Worm (Caenorhabditis elegans): ENCODE data around the gene tald-1.
"Not testable (repeated sequence)": the region's sequence is repeated elsewhere in the genome, so short reads cannot be mapped to it uniquely, and the experiment has no call there.

The tald-1 gene

DNA sequence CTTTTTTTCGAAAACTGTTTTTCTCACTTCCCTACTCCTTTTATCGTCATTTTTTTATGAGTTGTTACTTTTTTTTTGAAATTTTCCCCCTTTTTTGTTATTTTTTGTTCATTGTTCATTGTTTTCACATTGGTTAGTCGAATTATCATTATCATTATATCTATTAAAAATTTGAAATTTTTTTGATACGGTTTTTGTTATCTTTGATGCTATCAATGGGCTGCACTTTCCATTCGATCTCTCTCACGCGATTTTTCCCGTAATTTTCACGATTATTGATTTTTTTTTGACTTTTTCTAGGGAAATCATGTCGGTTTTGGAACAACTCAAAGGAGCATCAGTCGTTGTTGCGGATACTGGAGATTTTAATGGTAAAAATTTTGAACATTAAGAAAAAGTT, at the start of gene tald-1:
Gene tald-1 (plus strand): TSS at position 301 of the 400 bp plus-strand sequence.
- TF ChIP-seq flt-1 (GFP tag; IDR thresholded peaks at IDR 0.05), result no peak
- 0 out of 2 replicates have a peak, but pooled peaks have one; percentile 34 for TF ChIP-seq T22C8.4 (GFP tag; IDR thresholded peaks at IDR 0.05)

DNA sequence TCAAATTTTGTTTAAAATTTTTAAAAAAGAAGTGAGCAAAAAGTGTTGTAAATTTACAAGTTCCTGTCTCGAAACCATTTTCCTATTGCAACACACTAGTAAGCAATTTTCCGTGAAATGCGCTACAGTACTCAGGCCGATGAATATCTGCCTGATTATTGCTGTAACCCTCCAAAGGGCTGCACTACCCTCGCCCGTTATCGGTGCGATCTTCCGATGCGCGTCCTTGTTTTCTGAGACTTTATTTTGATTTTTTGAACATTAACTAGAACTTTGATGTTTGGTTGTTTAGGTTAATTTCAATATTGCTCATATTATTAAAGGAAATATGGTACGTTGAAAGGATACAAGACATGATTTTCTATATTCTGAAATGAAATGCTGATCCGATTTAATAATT, 48.2 kb upstream of the tald-1 start:
- no peak for TF ChIP-seq T22C8.4 (GFP tag; IDR thresholded peaks at IDR 0.05)
- TF ChIP-seq klf-2 (GFP tag; conservative IDR thresholded peaks at IDR 0.05), result no peak

DNA sequence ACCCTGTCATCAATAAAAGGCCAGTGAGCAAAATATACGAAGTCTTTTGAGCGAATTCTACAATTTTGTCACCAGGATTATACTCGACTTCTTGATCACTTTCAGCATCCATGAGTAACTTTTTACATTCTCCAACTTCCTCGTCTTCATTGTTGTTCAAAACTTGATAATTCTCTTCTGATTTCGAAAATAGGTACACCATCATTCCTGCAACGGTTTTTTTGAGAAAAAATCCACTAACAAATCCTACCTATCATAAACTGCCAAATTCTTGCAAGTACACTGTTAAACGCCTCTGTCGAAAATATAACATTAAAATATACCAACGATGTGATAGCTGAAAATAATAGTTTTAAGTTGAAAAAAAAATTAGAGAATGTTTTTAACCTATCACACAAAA, 41.6 kb upstream of the tald-1 start:
- TF ChIP-seq ref-1 (GFP tag; conservative IDR thresholded peaks at IDR 0.05) (no peak), tab-1 (GFP tag; IDR thresholded peaks at IDR 0.05) (no peak)

DNA sequence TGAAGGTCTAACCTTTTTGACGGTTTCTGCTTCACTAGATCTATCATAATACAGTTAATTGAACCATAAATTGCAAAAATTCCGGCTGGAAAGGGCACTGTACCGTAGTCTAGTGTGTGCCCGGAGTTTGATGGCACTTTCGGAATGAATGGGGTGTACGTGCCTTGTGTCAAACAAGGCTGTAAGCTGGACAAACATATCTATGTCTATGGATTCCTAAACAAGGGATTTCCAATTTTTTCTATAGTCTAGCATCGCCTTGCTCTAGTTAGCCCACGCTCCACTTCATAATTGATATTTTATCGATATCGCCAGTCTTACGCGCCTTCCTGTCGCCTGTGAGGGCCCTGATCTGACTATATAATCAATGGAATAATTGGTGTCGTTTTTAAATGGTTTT, 39.9 kb upstream of the tald-1 start, which contains the start of gene oac-52:
Gene oac-52 (minus strand): TSS at position 101 of the 400 bp plus-strand sequence.
- TF ChIP-seq tab-1 (GFP tag; IDR thresholded peaks at IDR 0.05), result no peak
- no peak for TF ChIP-seq flt-1 (GFP tag; IDR thresholded peaks at IDR 0.05)
- no peak for TF ChIP-seq T22C8.4 (GFP tag; IDR thresholded peaks at IDR 0.05)
- no peak for TF ChIP-seq klf-2 (GFP tag; conservative IDR thresholded peaks at IDR 0.05)
- no peak for TF ChIP-seq ztf-29 (GFP tag; IDR thresholded peaks at IDR 0.05)
- no peak for TF ChIP-seq ztf-23 (GFP tag; IDR thresholded peaks at IDR 0.05)
- no peak for TF ChIP-seq ref-1 (GFP tag; conservative IDR thresholded peaks at IDR 0.05)

DNA sequence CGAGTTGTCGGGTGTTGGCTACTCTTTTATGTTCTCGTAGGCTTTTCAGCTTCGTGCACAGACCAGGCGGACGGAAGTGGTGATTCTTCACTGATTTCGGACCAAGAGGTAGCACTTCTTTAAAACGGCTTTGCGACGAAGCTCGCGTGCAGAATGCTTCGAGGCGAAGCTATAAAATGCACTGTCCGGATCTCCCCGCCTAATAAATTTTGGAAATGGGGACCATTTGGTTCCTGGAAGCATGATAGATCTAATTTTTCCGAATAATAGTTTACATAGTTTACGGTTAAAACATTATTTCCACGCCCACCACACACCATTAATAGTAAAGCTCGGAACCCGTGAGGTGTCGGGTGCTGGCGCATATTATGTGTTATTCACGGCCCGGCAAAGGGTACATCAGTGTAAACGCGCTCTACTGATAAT, 38.9 kb upstream of the tald-1 start:
- TF ChIP-seq cog-1 (tag; optimal IDR thresholded peaks at IDR 0.05) (no peak), klf-2 (GFP tag; conservative IDR thresholded peaks at IDR 0.05) (no peak), tab-1 (GFP tag; IDR thresholded peaks at IDR 0.05) (no peak), flt-1 (GFP tag; IDR thresholded peaks at IDR 0.05) (no peak), ref-1 (GFP tag; conservative IDR thresholded peaks at IDR 0.05) (no peak), T22C8.4 (GFP tag; IDR thresholded peaks at IDR 0.05) (no peak), med-1 (GFP tag; optimal IDR thresholded peaks at IDR 0.05; ENCODE audit: insufficient read depth) (no peak)

DNA sequence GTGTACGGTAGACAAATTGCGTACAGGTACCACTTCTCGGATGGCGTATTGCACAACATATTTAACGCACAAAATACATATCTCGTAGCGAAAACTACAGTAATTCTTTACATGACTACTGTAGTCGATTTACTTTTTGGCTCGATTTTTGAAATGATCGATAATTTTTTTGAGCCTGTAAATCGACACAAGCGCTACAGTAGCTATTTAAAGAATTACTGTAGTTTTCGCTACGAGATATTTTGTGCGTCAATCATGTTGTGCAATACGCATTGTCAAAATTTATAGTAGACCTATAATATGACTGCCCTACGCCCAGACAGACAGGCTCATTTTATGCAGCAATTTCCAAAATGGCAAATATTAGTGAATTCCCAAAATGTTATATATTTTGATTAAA, 38.3 kb upstream of the tald-1 start, which contains the start of gene W03B1.5:
Gene W03B1.5 (plus strand): TSS at position 301 of the 400 bp plus-strand sequence.
- TF ChIP-seq ztf-29 (GFP tag; IDR thresholded peaks at IDR 0.05); med-1 (GFP tag; optimal IDR thresholded peaks at IDR 0.05; ENCODE audit: insufficient read depth); klf-2 (GFP tag; conservative IDR thresholded peaks at IDR 0.05): not testable (repeated sequence)

DNA sequence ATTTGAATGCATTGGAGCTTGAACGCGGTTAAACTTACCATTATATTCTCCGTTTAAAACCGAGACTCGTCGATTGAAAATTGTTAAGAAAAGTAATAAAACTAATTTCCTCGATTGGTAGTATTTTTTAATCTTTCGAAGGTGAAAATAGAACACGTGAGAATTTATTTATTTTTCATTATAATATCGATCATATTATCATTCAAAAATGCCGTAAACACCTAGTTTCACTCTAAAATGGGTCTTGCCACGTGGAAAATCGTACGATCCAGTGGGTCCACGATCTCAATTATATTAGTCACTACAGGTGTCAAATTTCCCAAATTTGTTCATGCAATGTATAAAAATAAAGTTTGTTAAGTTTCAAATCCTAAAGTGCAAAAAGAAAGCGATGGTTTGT, 29.6 kb upstream of the tald-1 start, which contains the start of gene W03B1.9:
Gene W03B1.9 (minus strand): TSS at position 101 of the 400 bp plus-strand sequence.
- no peak for TF ChIP-seq cog-1 (tag; optimal IDR thresholded peaks at IDR 0.05)
- no peak for TF ChIP-seq tab-1 (GFP tag; IDR thresholded peaks at IDR 0.05)
- TF ChIP-seq med-1 (GFP tag; optimal IDR thresholded peaks at IDR 0.05; ENCODE audit: insufficient read depth), result no peak
- TF ChIP-seq ztf-29 (GFP tag; IDR thresholded peaks at IDR 0.05), result no peak
- TF ChIP-seq ref-1 (GFP tag; conservative IDR thresholded peaks at IDR 0.05), result no peak
- no peak for TF ChIP-seq flt-1 (GFP tag; IDR thresholded peaks at IDR 0.05)
- no peak for TF ChIP-seq ztf-23 (GFP tag; IDR thresholded peaks at IDR 0.05)
- no peak for TF ChIP-seq klf-2 (GFP tag; conservative IDR thresholded peaks at IDR 0.05)

DNA sequence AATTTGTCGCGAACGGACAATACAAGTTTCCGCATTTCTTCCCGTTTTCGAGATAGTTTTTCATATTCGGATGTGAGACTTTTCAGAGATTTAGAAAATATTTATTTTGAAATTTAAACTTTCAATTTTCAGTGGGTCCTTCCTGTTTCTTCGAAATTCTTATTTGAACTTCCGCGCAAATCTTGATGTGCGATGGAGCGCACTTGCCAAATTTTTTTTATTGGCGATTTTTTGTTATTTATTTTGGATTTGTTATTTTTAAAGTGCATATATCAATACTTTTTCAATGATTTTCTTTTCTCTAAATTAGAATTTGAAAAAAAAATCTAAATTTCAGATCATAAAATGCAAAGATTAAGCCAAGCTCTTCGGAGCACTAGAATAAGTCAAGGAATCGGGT, 29.2 kb upstream of the tald-1 start, which contains the start of gene sars-2:
Gene sars-2 (plus strand): TSS at position 341 of the 400 bp plus-strand sequence.
- TF ChIP-seq klf-2 (GFP tag; conservative IDR thresholded peaks at IDR 0.05) (no peak), ztf-23 (GFP tag; IDR thresholded peaks at IDR 0.05) (no peak)

DNA sequence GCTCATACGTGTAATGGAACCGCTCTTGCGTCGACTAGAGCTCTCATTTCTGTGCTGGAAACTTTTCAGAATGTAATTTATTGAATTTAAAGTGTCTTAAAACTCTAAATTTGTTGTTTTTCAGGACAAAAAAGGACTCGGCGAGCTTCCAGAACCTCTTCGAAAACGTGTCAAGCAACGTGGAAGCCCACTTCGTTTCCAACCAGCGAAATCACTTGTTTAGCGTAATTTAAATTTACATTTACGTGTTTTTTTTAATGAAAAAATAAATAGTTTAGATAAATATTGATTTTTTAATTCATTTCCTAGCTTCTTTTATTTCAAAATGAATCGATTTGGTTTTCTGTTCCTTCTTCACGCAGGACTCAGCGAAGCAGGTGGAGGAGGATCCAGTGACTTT, 26.8 kb upstream of the tald-1 start, which contains the start of gene F55F10.3:
Gene F55F10.3 (plus strand): TSS at position 301 of the 400 bp plus-strand sequence.
- TF ChIP-seq tab-1 (GFP tag; IDR thresholded peaks at IDR 0.05) (no peak), ref-1 (GFP tag; conservative IDR thresholded peaks at IDR 0.05) (no peak), ztf-23 (GFP tag; IDR thresholded peaks at IDR 0.05) (no peak), T22C8.4 (GFP tag; IDR thresholded peaks at IDR 0.05) (no peak), med-1 (GFP tag; optimal IDR thresholded peaks at IDR 0.05; ENCODE audit: insufficient read depth) (no peak), flt-1 (GFP tag; IDR thresholded peaks at IDR 0.05) (no peak), klf-2 (GFP tag; conservative IDR thresholded peaks at IDR 0.05) (no peak), ztf-29 (GFP tag; IDR thresholded peaks at IDR 0.05) (no peak), cog-1 (tag; optimal IDR thresholded peaks at IDR 0.05) (no peak)

DNA sequence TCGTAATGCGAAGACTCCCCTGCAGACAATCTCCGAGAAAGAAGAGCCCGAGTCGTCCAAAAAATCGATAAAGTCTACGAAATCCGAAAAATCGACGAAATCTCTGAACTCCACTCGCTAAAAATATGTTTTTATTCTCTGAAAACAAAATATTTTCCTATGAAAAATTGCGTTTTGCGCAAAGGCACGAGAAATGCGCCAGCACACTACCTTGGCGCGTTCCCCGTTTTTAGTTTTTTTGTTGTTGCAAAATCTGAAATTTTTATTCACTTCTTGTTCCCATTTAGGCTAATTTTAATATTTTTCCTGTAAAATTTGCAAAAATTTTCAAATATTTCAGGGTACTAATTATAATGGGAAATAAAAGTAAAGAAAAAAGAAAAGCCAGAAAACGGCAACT, 26.0 kb upstream of the tald-1 start, which contains the start of gene F55F10.1:
Gene F55F10.1 (plus strand): TSS at position 341 of the 400 bp plus-strand sequence.
- 0 out of 2 replicates have a peak, but pooled peaks have one; percentile 50 for TF ChIP-seq T22C8.4 (GFP tag; IDR thresholded peaks at IDR 0.05)
- TF ChIP-seq tab-1 (GFP tag; IDR thresholded peaks at IDR 0.05), result no peak

DNA sequence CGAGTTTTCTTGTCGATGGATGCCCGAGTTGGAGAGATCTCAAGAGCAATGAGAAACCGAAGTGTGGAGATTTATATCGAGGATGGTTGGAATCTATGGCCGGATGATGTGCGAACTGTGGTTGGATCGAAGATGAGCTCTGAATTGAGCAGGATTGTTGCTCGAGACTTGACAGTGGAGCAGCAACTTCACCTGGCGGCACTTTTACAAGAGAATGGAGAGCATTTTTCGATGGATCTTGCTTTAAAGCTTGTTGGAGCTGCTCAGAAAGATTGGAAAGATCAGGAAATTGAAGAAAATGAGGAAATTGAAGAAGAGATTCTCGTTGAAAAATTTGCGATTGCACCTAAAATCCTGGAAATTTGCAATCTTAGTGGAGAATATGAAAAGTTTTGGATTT, 17.3 kb upstream of the tald-1 start:
- TF ChIP-seq klf-2 (GFP tag; conservative IDR thresholded peaks at IDR 0.05) (no peak), T22C8.4 (GFP tag; IDR thresholded peaks at IDR 0.05) (no peak), flt-1 (GFP tag; IDR thresholded peaks at IDR 0.05) (no peak), ztf-23 (GFP tag; IDR thresholded peaks at IDR 0.05) (no peak), ztf-29 (GFP tag; IDR thresholded peaks at IDR 0.05) (no peak), med-1 (GFP tag; optimal IDR thresholded peaks at IDR 0.05; ENCODE audit: insufficient read depth) (no peak), cog-1 (tag; optimal IDR thresholded peaks at IDR 0.05) (no peak), tab-1 (GFP tag; IDR thresholded peaks at IDR 0.05) (no peak), ref-1 (GFP tag; conservative IDR thresholded peaks at IDR 0.05) (no peak)

Data from whole organism, midembryonic.